Worm (Caenorhabditis elegans) whole organism, mixed stage, embryonic: ENCODE results near the gene C42D4.3.

Source experiments
- ceh-39 ChIP-seq: fragments of 150-350 bp; optimal IDR thresholded peaks from 2 replicates; lab custom pipeline; 2014; ENCODE audit warnings: missing biosample characterization, missing genetic modification characterization
- ceh-43 ChIP-seq: fragments of 200-800 bp; sonication (Bioruptor generic); optimal IDR thresholded peaks from 2 replicates; lab custom pipeline; 2018; ENCODE audit warnings: mild to moderate bottlenecking, missing genetic modification characterization, moderate library complexity, missing compliant biosample characterization
- ceh-83 ChIP-seq: fragments of 200-800 bp; sonication (Bioruptor generic); optimal IDR thresholded peaks from 2 replicates; lab custom pipeline; 2018; ENCODE audit warnings: mild to moderate bottlenecking, missing genetic modification characterization, missing compliant biosample characterization
- elt-3 ChIP-seq: fragments of 150-350 bp; optimal IDR thresholded peaks from 2 replicates; lab custom pipeline; 2014; ENCODE audit warnings: missing biosample characterization, missing genetic modification characterization
- ham-2 ChIP-seq: fragments of 200-800 bp; sonication (Bioruptor generic); optimal IDR thresholded peaks from 2 replicates; lab custom pipeline; 2018; ENCODE audit warnings: mild to moderate bottlenecking, missing genetic modification characterization, missing compliant biosample characterization
- lin-32 ChIP-seq: fragments of 200-800 bp; sonication (Bioruptor generic); optimal IDR thresholded peaks from 2 replicates; lab custom pipeline; 2018; ENCODE audit warnings: mild to moderate bottlenecking, missing genetic modification characterization, missing compliant biosample characterization
- lsy-2 ChIP-seq: fragments of 150-350 bp; optimal IDR thresholded peaks from 2 replicates; lab custom pipeline; 2014; ENCODE audit warnings: missing biosample characterization, missing genetic modification characterization
- mls-2 ChIP-seq: sonication (generic microtip); optimal IDR thresholded peaks from 2 replicates; lab custom pipeline; 2016; ENCODE audit warnings: mild to moderate bottlenecking, missing genetic modification characterization, moderate library complexity, missing compliant biosample characterization
- pha-4 ChIP-seq: fragments of 150-350 bp; optimal IDR thresholded peaks from 2 replicates; lab custom pipeline; 2018; ENCODE audit warnings: missing biosample characterization, missing genetic modification reagents, missing genetic modification characterization
- unc-120 ChIP-seq: sonication (generic microtip); optimal IDR thresholded peaks from 2 replicates; lab custom pipeline; 2017; ENCODE audit warnings: missing genetic modification characterization, missing compliant biosample characterization; ENCODE audit not compliant: poor library complexity, severe bottlenecking
- unc-62 ChIP-seq: fragments of 150-350 bp; optimal IDR thresholded peaks from 2 replicates; lab custom pipeline; 2014; ENCODE audit warnings: missing biosample characterization, missing genetic modification reagents, missing genetic modification characterization
- zip-8 ChIP-seq: fragments of 150-350 bp; optimal IDR thresholded peaks from 2 replicates; lab custom pipeline; 2014; ENCODE audit warnings: missing biosample characterization, missing genetic modification characterization
- ztf-11 ChIP-seq: fragments of 150-350 bp; optimal IDR thresholded peaks from 2 replicates; lab custom pipeline; 2014; ENCODE audit warnings: missing biosample characterization, missing genetic modification characterization

DNA sequence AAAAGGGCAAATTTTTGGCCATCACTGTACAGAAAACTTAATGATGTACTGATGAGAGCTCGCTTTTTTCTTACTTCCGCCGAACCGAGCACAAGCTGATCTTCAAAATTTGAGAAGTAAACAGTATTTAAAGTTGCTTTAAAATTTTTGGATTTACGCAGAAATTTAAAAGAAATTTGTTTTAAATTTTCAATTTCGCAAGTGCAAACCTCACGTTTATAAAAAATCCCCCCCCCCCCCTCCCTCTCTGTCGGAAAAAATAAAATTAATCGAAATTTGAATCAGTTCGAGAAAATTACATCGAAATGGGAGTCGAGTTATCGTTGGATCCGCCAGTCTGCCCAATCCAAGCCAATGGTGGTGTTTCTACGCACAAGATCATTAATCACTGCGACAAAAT is 25.7 kb upstream of the C42D4.3 start, which contains the start of gene C34D4.3:
- TF ChIP-seq ham-2 (GFP tag; lab: Kevin White, UChicago) (no peak), ceh-39 (no peak), unc-120 (tag; lab: Kevin White, UChicago) (no peak), ceh-43 (GFP tag; lab: Kevin White, UChicago) (no peak), ceh-83 (GFP tag; lab: Kevin White, UChicago) (no peak), mls-2 (no peak), pha-4 (tag; lab: Kevin White, UChicago) (no peak), zip-8 (no peak), ztf-11 (tag; lab: Kevin White, UChicago) (no peak), elt-3 (tag; lab: Kevin White, UChicago) (no peak), lin-32 (no peak), unc-62 (GFP tag; lab: Kevin White, UChicago) (no peak), lsy-2 (tag; lab: Kevin White, UChicago) (no peak)
